Fruit fly (Drosophila melanogaster) S2 (cell line): ENCODE results near the gene Cyp4ac2.

Experiments
- CG8478 ChIP-seq: fragments of >200 bp; optimal IDR thresholded peaks from 2 replicates; lab custom pipeline; 2018
- CTCF ChIP-seq, 2 experiments: fragments of >200 bp; optimal IDR thresholded peaks; 2 replicates each; lab custom pipeline; 2018

The Cyp4ac2 gene

dm6 chr2L:5266092-5266491 lies at the start of gene Cyp4ac2:
TSS of gene Cyp4ac2 (plus strand) at chr2L:5266392.
- TF ChIP-seq CTCF (optimal IDR thresholded peaks at IDR 0.05; lab: Kevin White, UChicago) (no peak), CG8478 (lab: Kevin White, UChicago) (no peak)

DNA sequence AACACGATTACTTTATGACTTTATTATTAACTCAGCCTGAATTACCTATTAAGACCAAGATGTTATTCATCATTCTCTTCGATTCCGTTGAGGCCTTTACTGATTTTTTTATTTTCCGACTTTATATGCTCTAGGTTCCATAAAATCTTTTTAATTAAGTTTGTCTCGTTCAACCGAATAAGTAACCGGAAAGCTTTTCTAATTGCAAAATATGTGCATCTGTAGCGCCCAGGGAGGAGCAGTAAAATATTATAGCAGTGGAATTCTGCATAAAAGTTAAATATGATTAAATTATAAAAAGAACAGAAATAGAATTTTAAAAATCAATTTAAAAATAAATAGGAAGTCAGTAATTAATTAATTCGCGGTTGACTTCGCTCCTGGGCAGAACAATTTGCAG lies 49.8 kb upstream of the Cyp4ac2 start, which contains the start of the genes CG14034 and TpnC25D:
TSS of gene CG14034 (minus strand) at position 101 of the 400 bp plus-strand sequence.
TSS of gene TpnC25D (plus strand) at position 260 of the 400 bp plus-strand sequence.
- TF ChIP-seq CG8478 (lab: Kevin White, UChicago) (no peak), CTCF (optimal IDR thresholded peaks at IDR 0.05; lab: Kevin White, UChicago) (no peak)

dm6 chr2L:5223317-5223716 lies 42.9 kb upstream of the Cyp4ac2 start:
- TF ChIP-seq CTCF (optimal IDR thresholded peaks at IDR 0.05; lab: Kevin White, UChicago) (no peak), CG8478 (lab: Kevin White, UChicago) (no peak)

DNA sequence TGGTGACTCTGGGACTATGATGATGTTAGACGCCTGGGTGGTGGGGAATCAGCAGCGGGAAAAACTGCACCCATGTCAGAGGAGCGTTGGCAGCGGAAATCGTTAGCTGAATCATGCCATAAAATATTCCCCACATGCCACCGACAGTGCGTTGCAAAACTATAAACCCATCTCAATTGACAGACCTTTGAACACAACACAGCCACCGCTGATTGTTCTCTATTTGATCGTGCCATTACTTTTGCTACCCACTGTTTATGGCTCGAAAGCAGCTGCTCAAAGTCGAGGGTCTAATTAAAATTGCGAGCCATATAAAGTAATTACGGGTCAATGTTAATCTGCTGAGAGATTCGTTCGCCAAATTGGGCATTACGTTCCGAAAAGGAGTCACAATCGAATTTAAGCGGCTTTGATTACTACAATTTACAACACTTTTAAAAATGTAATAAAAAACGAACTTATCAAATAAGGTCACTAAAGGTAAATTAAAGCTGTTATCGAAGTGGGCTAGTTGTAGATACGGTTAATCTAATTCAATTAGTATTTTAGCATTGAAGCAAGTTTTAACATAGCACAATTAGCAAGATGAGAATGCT lies 41.4 kb upstream of the Cyp4ac2 start:
- TF ChIP-seq CTCF (optimal IDR thresholded peaks at IDR 0.05; lab: Kevin White, UChicago) (no peak), CG8478 (lab: Kevin White, UChicago) (no peak)

DNA sequence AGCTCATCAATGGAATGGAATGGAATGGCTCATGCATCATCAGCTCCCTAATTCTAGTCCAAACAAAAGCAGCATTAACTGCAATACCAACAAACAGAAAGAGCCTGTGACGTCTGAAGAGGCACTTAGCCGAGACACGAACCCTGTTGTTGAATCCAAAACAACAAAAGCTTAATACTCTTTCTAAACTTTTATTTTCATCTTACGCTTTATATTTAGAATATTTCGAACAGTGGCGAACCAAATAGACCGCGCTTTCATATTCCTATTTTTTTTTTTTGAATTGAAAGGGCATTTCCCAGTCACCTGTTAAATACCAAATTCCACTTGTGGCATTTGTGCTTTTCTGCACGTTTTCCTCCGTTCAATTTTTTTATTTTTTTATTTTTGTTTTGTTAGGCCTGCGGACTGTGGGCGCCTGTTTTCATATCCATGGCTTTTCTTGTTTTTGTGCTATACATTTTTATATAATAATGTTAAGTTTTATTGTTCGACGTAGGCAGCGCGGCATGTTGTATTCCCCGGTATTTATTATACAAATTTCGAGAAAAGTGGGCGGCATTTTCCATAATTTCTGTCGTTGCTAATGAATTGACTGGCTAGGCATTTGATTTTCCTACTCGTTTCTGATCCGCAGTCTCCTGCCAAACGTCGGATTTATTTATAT lies 40.5 kb upstream of the Cyp4ac2 start:
- TF ChIP-seq CTCF (optimal IDR thresholded peaks at IDR 0.05; lab: Kevin White, UChicago) (no peak), CG8478 (lab: Kevin White, UChicago) (no peak)

DNA sequence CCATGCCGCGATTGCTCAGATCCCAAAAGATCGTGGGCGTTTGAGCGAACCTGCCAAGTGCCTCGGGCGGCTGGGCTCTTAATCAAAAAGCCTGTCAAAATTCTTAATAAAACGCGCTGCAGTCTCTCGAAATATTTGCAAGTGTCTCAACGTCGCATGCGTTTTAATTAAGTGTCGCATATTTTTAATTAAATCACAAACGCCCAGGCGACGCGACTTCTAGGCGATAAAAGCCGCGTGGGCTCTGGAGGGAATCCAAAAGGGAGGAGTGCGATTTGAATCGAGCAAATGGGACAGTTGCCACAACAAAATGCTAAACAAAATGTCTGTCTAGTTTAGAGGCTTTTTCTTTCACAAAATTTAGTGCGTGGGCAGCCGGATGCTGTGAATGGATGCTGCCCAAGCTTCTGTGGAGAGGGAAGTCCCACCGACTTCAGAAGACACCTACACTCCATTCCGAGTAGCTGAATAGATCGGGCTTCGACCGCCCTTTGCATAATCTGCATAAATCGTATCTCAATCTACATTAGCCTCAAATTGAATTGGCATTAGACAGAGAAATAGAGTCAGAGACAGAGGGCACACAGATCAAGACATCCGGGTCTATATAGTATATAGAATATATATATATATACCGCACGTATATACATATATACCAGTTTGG lies 39.2 kb upstream of the Cyp4ac2 start:
- TF ChIP-seq CTCF (optimal IDR thresholded peaks at IDR 0.05; lab: Kevin White, UChicago) (no peak), CG8478 (lab: Kevin White, UChicago) (no peak)

DNA sequence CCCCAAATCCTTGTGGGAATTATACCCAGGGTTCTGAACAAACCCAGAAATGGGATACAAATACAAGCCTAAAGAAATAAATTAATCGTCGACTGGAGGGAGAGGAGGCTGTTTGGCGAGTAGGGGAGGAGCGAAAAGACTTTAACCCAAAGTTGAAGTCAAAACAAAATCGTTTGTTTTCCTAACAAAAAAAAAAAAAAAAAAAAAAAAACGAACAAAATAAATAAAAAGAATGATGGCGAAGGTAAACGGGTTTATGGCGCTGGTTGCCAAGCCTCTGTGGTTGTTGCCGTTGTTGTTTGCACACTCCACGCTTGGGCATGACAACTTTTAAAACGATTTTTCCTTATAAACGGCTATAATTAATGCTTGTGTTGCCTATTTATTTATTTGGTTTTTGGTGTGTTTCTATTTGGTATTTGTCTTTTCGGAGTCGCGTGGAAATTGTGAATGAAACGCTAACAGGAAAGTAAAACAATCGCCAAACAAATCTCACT lies 37.6 kb upstream of the Cyp4ac2 start:
- TF ChIP-seq CG8478 (lab: Kevin White, UChicago) (no peak), CTCF (optimal IDR thresholded peaks at IDR 0.05; lab: Kevin White, UChicago) (no peak)

DNA sequence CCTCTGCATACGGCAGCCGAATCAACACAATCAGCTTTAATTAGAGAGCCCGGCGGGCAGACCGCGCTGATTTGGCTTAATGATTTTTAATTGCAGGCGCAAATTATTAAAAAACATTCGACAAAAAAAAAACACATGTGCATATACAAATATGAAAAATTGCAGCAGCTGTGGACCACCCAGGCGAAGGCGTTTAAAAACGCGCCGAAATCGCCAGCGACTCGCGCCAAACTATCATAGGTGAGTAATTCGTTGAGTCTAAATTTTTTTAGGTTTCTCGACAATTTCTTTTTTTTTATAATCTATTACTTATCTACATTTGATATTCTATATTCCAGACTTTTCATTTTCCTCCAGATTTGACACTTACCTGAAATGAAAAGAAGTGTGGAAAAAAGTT lies 37.0 kb upstream of the Cyp4ac2 start:
- TF ChIP-seq CTCF (optimal IDR thresholded peaks at IDR 0.05; lab: Kevin White, UChicago) (no peak), CG8478 (lab: Kevin White, UChicago) (no peak)

dm6 chr2L:5229735-5230347 lies 36.4 kb upstream of the Cyp4ac2 start:
- no peak for TF ChIP-seq CTCF (optimal IDR thresholded peaks at IDR 0.05; lab: Kevin White, UChicago)
- no peak for TF ChIP-seq CG8478 (lab: Kevin White, UChicago)

- TF ChIP-seq CTCF (optimal IDR thresholded peaks at IDR 0.05; lab: Kevin White, UChicago) = no peak
- TF ChIP-seq CG8478 (lab: Kevin White, UChicago) = no peak
Measured at dm6 chr2L:5230772-5231171, 35.4 kb upstream of the Cyp4ac2 start.

dm6 chr2L:5231437-5231836 lies 34.8 kb upstream of the Cyp4ac2 start:
- TF ChIP-seq CTCF (optimal IDR thresholded peaks at IDR 0.05; lab: Kevin White, UChicago) (no peak), CG8478 (lab: Kevin White, UChicago) (no peak)

- TF ChIP-seq CG8478 (lab: Kevin White, UChicago) (no peak), CTCF (optimal IDR thresholded peaks at IDR 0.05; lab: Kevin White, UChicago) (no peak)
Measured at dm6 chr2L:5232175-5232574, 34.0 kb upstream of the Cyp4ac2 start.

DNA sequence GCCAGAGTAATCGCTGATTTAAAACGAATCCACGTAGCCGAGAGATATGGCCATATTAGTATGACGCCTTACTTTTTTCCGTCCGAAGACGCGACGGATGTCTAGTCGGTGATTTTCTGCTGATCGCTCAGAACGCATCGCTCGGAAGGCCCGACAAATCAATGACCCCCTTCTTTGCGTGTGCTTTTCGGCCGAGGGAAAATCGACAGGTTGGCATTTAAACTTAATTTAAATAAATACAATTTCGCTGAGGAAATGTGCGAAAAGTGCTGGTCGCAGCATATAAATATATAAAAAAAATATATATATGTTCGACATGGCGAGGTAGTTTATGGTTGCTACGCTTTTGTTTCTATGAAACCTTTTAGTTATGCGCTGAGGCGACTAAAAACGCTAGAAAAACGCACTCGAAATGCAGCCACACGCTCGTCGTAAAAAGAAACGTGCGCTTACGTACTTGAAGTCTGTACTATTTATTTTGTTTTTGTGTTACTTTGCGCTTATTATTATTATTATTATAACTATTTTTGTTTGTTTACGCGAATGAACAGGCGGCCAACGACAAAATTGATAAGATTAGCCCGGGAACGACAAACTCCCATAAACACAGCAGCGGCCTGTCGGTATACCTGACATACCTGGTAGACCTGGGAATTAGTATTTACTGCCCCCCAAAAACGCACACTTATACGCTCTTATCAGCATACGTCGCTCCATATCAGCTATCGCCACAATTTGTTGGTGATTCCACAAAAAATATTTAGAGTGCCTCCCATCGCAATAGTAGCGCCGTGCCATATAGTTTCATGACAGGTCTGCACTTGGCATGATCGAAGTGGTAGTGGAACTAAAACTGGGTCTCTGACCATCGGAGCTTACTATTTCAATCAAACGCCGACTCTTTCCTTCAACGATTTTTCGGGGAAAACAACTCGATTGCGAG lies 33.0 kb upstream of the Cyp4ac2 start:
- no peak for TF ChIP-seq CG8478 (lab: Kevin White, UChicago)
- no peak for TF ChIP-seq CTCF (optimal IDR thresholded peaks at IDR 0.05; lab: Kevin White, UChicago)
